Fruit fly (Drosophila melanogaster): ENCODE results near the gene Alg10.

dm6 chr3L:11204852-11205251 is 40.1 kb downstream of the Alg10 start:
- no peak for TF ChIP-seq Sin3A (optimal IDR thresholded peaks at IDR 0.05)
- TF ChIP-seq h (optimal IDR thresholded peaks at IDR 0.05), result no peak
- no peak for TF ChIP-seq psq (optimal IDR thresholded peaks at IDR 0.05)

Measured in Kc167 (cell line).